Fruit fly (Drosophila melanogaster) whole organism, pupa: ENCODE data around the gene CG5103.
A peak's percentile ranks its signal among the peaks of the same experiment; 100 is the strongest.

Experiments
- CG10348 ChIP-seq: fragments of 200-800 bp; sonication (Bioruptor generic); IDR thresholded peaks from 2 replicates; pipeline ENCODE4 v1.3.6; 2022; ENCODE audit warnings: missing biosample characterization, missing genetic modification characterization
- CG13204 ChIP-seq: fragments of 200-800 bp; sonication (Bioruptor generic); optimal IDR thresholded peaks from 2 replicates; lab custom pipeline; 2018; ENCODE audit warnings: missing biosample characterization, mild to moderate bottlenecking, missing genetic modification characterization, moderate library complexity
- CG14655 ChIP-seq: fragments of 200-800 bp; sonication (Bioruptor generic); optimal IDR thresholded peaks from 3 replicates; lab custom pipeline; 2017; ENCODE audit warnings: mild to moderate bottlenecking, missing biosample characterization, missing genetic modification reagents, missing genetic modification characterization
- CG15710 ChIP-seq: fragments of 200-800 bp; sonication (Bioruptor generic); optimal IDR thresholded peaks from 2 replicates; lab custom pipeline; 2018; ENCODE audit warnings: missing biosample characterization, mild to moderate bottlenecking, missing genetic modification characterization, moderate library complexity
- CG17806 ChIP-seq: fragments of 200-800 bp; sonication (Bioruptor generic); optimal IDR thresholded peaks from 2 replicates; lab custom pipeline; 2018; ENCODE audit warnings: missing biosample characterization, mild to moderate bottlenecking, missing genetic modification characterization, moderate library complexity
- CG32121 ChIP-seq: fragments of 200-800 bp; sonication (Bioruptor generic); IDR thresholded peaks from 2 replicates; pipeline ENCODE4 v1.3.6; 2022; ENCODE audit warnings: missing biosample characterization, missing genetic modification characterization
- CG8159 ChIP-seq: fragments of 200-800 bp; sonication (Bioruptor generic); optimal IDR thresholded peaks from 3 replicates; lab custom pipeline; 2018; ENCODE audit warnings: missing biosample characterization, mild to moderate bottlenecking, missing genetic modification characterization, moderate library complexity
- CG8301 ChIP-seq: fragments of 200-800 bp; sonication (Bioruptor generic); optimal IDR thresholded peaks from 2 replicates; lab custom pipeline; 2018; ENCODE audit warnings: missing biosample characterization, mild to moderate bottlenecking, missing genetic modification characterization
- CG9948 ChIP-seq: fragments of 200-800 bp; sonication (Bioruptor generic); optimal IDR thresholded peaks from 2 replicates; lab custom pipeline; 2018; ENCODE audit warnings: missing biosample characterization, mild to moderate bottlenecking, missing genetic modification characterization, moderate library complexity
- Snoo ChIP-seq: fragments of 200-800 bp; sonication (Bioruptor generic); optimal IDR thresholded peaks from 3 replicates; lab custom pipeline; 2017; ENCODE audit warnings: missing biosample characterization, mild to moderate bottlenecking, missing genetic modification characterization, inconsistent platforms
- fd96Ca ChIP-seq: fragments of 200-800 bp; sonication (Bioruptor generic); IDR thresholded peaks from 3 replicates; pipeline ENCODE4 v1.3.6; 2022; ENCODE audit warnings: missing biosample characterization, missing genetic modification characterization
- gl ChIP-seq: fragments of 200-800 bp; sonication (Bioruptor generic); optimal IDR thresholded peaks from 2 replicates; lab custom pipeline; 2018; ENCODE audit warnings: missing biosample characterization, mild to moderate bottlenecking, missing genetic modification characterization
- rn ChIP-seq: fragments of 200-800 bp; sonication (Bioruptor generic); IDR thresholded peaks from 2 replicates; pipeline ENCODE4 v1.3.6; 2022; ENCODE audit warnings: missing biosample characterization, missing genetic modification characterization

DNA sequence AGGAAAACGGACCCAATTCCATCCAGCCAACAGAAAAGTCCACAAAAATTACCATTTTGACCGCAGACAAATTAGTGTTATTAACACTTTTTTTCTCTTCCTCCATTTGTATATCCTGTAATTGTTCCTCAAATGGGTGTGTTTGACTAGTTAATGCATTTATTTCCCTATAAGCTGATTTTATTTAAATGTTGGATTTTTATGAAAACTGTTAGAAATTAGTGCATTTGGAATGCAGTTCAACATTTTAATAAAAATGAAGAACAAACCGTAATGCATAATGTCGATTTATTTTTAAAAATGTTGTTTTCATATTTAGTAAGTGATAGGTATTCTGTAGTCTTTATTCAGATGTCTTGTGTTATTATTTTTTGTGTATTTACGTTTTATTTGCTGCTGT lies 18.2 kb downstream of the CG5103 start:
- no peak for TF ChIP-seq CG17806 (tag; lab: Kevin White, UChicago)
- TF ChIP-seq CG8301 (tag; lab: Kevin White, UChicago): no peak
- TF ChIP-seq gl (tag; lab: Kevin White, UChicago): no peak
- TF ChIP-seq rn: no peak
- TF ChIP-seq CG8159 (tag; lab: Kevin White, UChicago): no peak
- TF ChIP-seq CG9948 (tag; lab: Kevin White, UChicago): peak; percentile 4
- no peak for TF ChIP-seq CG15710 (tag; lab: Kevin White, UChicago)
- no peak for TF ChIP-seq Snoo (tag; lab: Kevin White, UChicago)
- TF ChIP-seq CG14655: no peak
- TF ChIP-seq CG32121 (GFP tag; lab: Robert Waterston, UW): no peak
- TF ChIP-seq CG13204 (GFP tag; lab: Kevin White, UChicago): no peak
- no peak for TF ChIP-seq fd96Ca (GFP tag; lab: Robert Waterston, UW)
- TF ChIP-seq CG10348 (GFP tag; lab: Robert Waterston, UW): no peak
